Worm (Caenorhabditis elegans) whole organism, L3 larva: Measurements from ENCODE around the gene bus-19.

ENCODE experiments used
- ZK546.5 ChIP-seq: sonication (generic microtip); optimal IDR thresholded peaks from 2 replicates; lab custom pipeline; 2017; ENCODE audit warnings: missing biosample characterization, missing genetic modification characterization
- fos-1 ChIP-seq: fragments of 150-350 bp; optimal IDR thresholded peaks from 2 replicates; lab custom pipeline; 2014; ENCODE audit warnings: missing biosample characterization, missing genetic modification characterization
- jun-1 ChIP-seq: fragments of 150-350 bp; optimal IDR thresholded peaks from 2 replicates; lab custom pipeline; 2014; ENCODE audit warnings: missing biosample characterization, missing genetic modification reagents, missing genetic modification characterization
- lin-39 ChIP-seq: fragments of 150-350 bp; optimal IDR thresholded peaks from 2 replicates; lab custom pipeline; 2018; ENCODE audit warnings: missing biosample characterization, missing genetic modification reagents, missing genetic modification characterization
- nhr-237 ChIP-seq: fragments of 150-350 bp; optimal IDR thresholded peaks from 2 replicates; lab custom pipeline; 2014; ENCODE audit warnings: missing biosample characterization, missing genetic modification characterization
- nhr-67 ChIP-seq: fragments of 150-350 bp; optimal IDR thresholded peaks from 2 replicates; lab custom pipeline; 2014; ENCODE audit warnings: missing biosample characterization, missing genetic modification characterization
- nhr-77 ChIP-seq: fragments of 150-350 bp; optimal IDR thresholded peaks from 2 replicates; lab custom pipeline; 2014; ENCODE audit warnings: missing biosample characterization, missing genetic modification characterization
- unc-39 ChIP-seq: sonication (generic microtip); optimal IDR thresholded peaks from 4 replicates; lab custom pipeline; 2017; ENCODE audit warnings: missing biosample characterization, missing genetic modification characterization

- TF ChIP-seq nhr-237 (tag; lab: Kevin White, UChicago) (no peak), lin-39 (tag; lab: Kevin White, UChicago) (no peak), nhr-77 (tag; lab: Kevin White, UChicago) (no peak), ZK546.5 (tag; lab: Kevin White, UChicago) (no peak), fos-1 (no peak), jun-1 (tag; lab: Kevin White, UChicago) (no peak), unc-39 (tag; lab: Kevin White, UChicago) (no peak), nhr-67 (tag; lab: Kevin White, UChicago) (no peak)
These were observed 44.6 kb upstream of the bus-19 start, which contains the start of gene ugt-15 for ce11 chrV:12827219-12827618.
